Fruit fly (Drosophila melanogaster) whole organism, embryonic: ENCODE measurements around the gene Sec13.

Source experiments
- CG10565 ChIP-seq: fragments of 200-800 bp; sonication (Bioruptor generic); optimal IDR thresholded peaks from 3 replicates; lab custom pipeline; 2016; ENCODE audit warnings: missing biosample characterization, mild to moderate bottlenecking, missing genetic modification characterization
- CG14050 ChIP-seq: fragments of 200-800 bp; sonication (Bioruptor generic); IDR thresholded peaks from 3 replicates; pipeline ENCODE4 v1.3.6; 2022; ENCODE audit warnings: missing biosample characterization, missing genetic modification characterization
- CG14965 ChIP-seq: fragments of 200-800 bp; sonication (Bioruptor generic); optimal IDR thresholded peaks from 2 replicates; lab custom pipeline; 2016; ENCODE audit warnings: missing biosample characterization, missing genetic modification characterization, borderline replicate concordance
- CG34422 ChIP-seq: fragments of 200-800 bp; sonication (Bioruptor generic); IDR thresholded peaks from 3 replicates; pipeline ENCODE4 v1.3.6; 2022; ENCODE audit warnings: missing biosample characterization, missing genetic modification characterization
- CG8478 ChIP-seq: fragments of >200 bp; optimal IDR thresholded peaks from 2 replicates; lab custom pipeline; 2018
- Camta ChIP-seq: fragments of 200-800 bp; sonication (Bioruptor generic); optimal IDR thresholded peaks from 2 replicates; lab custom pipeline; 2016; ENCODE audit warnings: missing biosample characterization, missing genetic modification characterization
- Lpt ChIP-seq: fragments of >200 bp; optimal IDR thresholded peaks from 2 replicates; lab custom pipeline; 2018; ENCODE audit warnings: missing biosample characterization, missing genetic modification characterization
- Sry-β ChIP-seq: fragments of 200-800 bp; sonication (Bioruptor generic); optimal IDR thresholded peaks from 2 replicates; lab custom pipeline; 2018; ENCODE audit warnings: missing biosample characterization, mild to moderate bottlenecking, missing genetic modification characterization, moderate library complexity
- fd102C ChIP-seq: fragments of 200-800 bp; sonication (Bioruptor generic); optimal IDR thresholded peaks from 2 replicates; lab custom pipeline; 2018; ENCODE audit warnings: missing biosample characterization, mild to moderate bottlenecking, missing genetic modification characterization, moderate library complexity
- insv ChIP-seq, 2 experiments: fragments of 200-800 bp; sonication (Bioruptor generic); optimal IDR thresholded peaks; 3 replicates each; lab custom pipeline; 2016 to 2018; ENCODE audit warnings: missing biosample characterization in 2 of 2, missing genetic modification characterization in 2 of 2
- kay ChIP-seq: fragments of 200-800 bp; sonication (Bioruptor generic); optimal IDR thresholded peaks from 2 replicates; lab custom pipeline; 2016; ENCODE audit warnings: missing biosample characterization, missing genetic modification characterization
- so ChIP-seq: fragments of 200-800 bp; sonication (Bioruptor generic); IDR thresholded peaks from 3 replicates; pipeline ENCODE4 v1.3.6; 2022; ENCODE audit warnings: missing biosample characterization, missing genetic modification characterization
- zf30C ChIP-seq: fragments of 200-800 bp; sonication (Bioruptor generic); optimal IDR thresholded peaks from 3 replicates; lab custom pipeline; 2018; ENCODE audit warnings: missing biosample characterization, mild to moderate bottlenecking, missing genetic modification characterization

DNA sequence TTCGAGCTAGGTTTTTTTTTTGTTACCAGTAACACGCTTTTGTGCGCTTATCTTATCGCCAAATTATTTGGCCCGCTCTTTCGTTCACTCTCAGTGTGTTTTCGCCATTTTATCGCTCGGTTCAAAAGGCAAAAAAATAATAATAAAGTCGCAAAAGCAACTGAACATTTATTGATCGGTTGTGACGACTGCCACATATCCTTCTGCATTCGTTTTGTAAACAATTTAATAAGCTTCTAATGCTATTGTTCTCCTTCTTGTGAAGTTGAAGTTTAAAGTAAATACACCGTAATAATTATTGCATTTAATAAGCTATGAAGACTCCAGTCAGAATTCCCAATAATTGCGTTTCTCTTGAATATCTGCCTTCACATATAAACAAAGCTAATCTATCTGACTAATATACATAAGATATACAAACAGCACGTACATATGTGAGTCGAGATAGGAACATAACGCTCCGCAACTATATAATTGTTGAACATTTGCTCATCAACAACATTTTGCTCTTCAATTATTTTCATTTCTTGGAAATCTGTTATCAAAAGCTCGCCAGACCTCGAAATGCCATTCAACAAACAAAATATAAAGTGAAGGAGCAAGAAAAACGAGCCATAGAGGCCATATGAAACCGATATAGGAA is 18.8 kb upstream of the Sec13 start:
- TF ChIP-seq insv (GFP tag; optimal IDR thresholded peaks at IDR 0.05; lab: Kevin White, UChicago) (no peak), CG10565 (GFP tag; lab: Kevin White, UChicago) (no peak), CG8478 (lab: Kevin White, UChicago) (no peak), Sry-β (GFP tag; lab: Kevin White, UChicago) (no peak), Lpt (no peak), kay (GFP tag; lab: Kevin White, UChicago) (no peak), CG14965 (GFP tag; lab: Kevin White, UChicago) (no peak), fd102C (GFP tag; lab: Kevin White, UChicago) (no peak), CG34422 (GFP tag; lab: Robert Waterston, UW) (no peak), CG14050 (GFP tag; lab: Robert Waterston, UW) (no peak), zf30C (no peak), so (GFP tag; lab: Robert Waterston, UW) (no peak), Camta (GFP tag; lab: Kevin White, UChicago) (no peak)
